Fruit fly (Drosophila melanogaster) whole organism, adult: ENCODE results near the gene twe.

Experiments used
- CG11617 ChIP-seq: fragments of 200-800 bp; sonication (Bioruptor generic); optimal IDR thresholded peaks from 2 replicates; lab custom pipeline; 2017; ENCODE audit warnings: mild to moderate bottlenecking, missing biosample characterization, missing genetic modification reagents, missing genetic modification characterization
- CG12768 ChIP-seq: fragments of 200-800 bp; sonication (Bioruptor generic); optimal IDR thresholded peaks from 2 replicates; lab custom pipeline; 2017; ENCODE audit warnings: missing biosample characterization, missing genetic modification characterization, mild to moderate bottlenecking, moderate library complexity, missing genetic modification reagents
- CG14711 ChIP-seq: fragments of 200-800 bp; sonication (Bioruptor generic); optimal IDR thresholded peaks from 2 replicates; lab custom pipeline; 2018; ENCODE audit warnings: missing biosample characterization, mild to moderate bottlenecking, missing genetic modification characterization, moderate library complexity
- CG1620 ChIP-seq: fragments of 200-800 bp; sonication (Bioruptor generic); optimal IDR thresholded peaks from 2 replicates; lab custom pipeline; 2016; ENCODE audit warnings: missing biosample characterization, missing genetic modification characterization
- CG33017 ChIP-seq: fragments of 200-800 bp; sonication (Bioruptor generic); optimal IDR thresholded peaks from 2 replicates; lab custom pipeline; 2018; ENCODE audit warnings: missing biosample characterization, mild to moderate bottlenecking, missing genetic modification characterization, moderate library complexity
- CG5204 ChIP-seq: fragments of 200-800 bp; sonication (Bioruptor generic); optimal IDR thresholded peaks from 2 replicates; lab custom pipeline; 2016; ENCODE audit warnings: missing biosample characterization, missing genetic modification characterization
- CG7045 ChIP-seq: fragments of 200-800 bp; sonication (Bioruptor generic); optimal IDR thresholded peaks from 2 replicates; lab custom pipeline; 2017; ENCODE audit warnings: missing biosample characterization, mild to moderate bottlenecking, missing genetic modification characterization
- CG7101 ChIP-seq: fragments of 200-800 bp; sonication (Bioruptor generic); optimal IDR thresholded peaks from 2 replicates; lab custom pipeline; 2018; ENCODE audit warnings: missing biosample characterization, mild to moderate bottlenecking, missing genetic modification characterization, moderate library complexity
- Clk ChIP-seq: fragments of 200-800 bp; sonication (Bioruptor generic); optimal IDR thresholded peaks from 2 replicates; lab custom pipeline; 2017; ENCODE audit warnings: missing biosample characterization, missing genetic modification characterization
- Crg-1 ChIP-seq: fragments of 200-800 bp; sonication (Bioruptor generic); optimal IDR thresholded peaks from 2 replicates; lab custom pipeline; 2016; ENCODE audit warnings: missing biosample characterization, missing genetic modification characterization
- Hr96 ChIP-seq: fragments of 200-800 bp; sonication (Bioruptor generic); optimal IDR thresholded peaks from 2 replicates; lab custom pipeline; 2016; ENCODE audit warnings: missing biosample characterization, missing genetic modification characterization
- Mnt ChIP-seq: fragments of 200-800 bp; sonication (Bioruptor generic); optimal IDR thresholded peaks from 2 replicates; lab custom pipeline; 2016; ENCODE audit warnings: missing biosample characterization, mild to moderate bottlenecking, missing genetic modification characterization
- bab1 ChIP-seq: fragments of 200-800 bp; sonication (Bioruptor generic); optimal IDR thresholded peaks from 3 replicates; lab custom pipeline; 2019; ENCODE audit warnings: missing biosample characterization, mild to moderate bottlenecking, missing genetic modification characterization, moderate library complexity
- cic ChIP-seq: fragments of 200-800 bp; sonication (Bioruptor generic); optimal IDR thresholded peaks from 2 replicates; lab custom pipeline; 2017; ENCODE audit warnings: missing biosample characterization, mild to moderate bottlenecking, missing genetic modification characterization, moderate library complexity
- cnc ChIP-seq, 2 experiments: fragments of >200 bp; optimal IDR thresholded peaks; 2 replicates each; lab custom pipeline; 2017
- kay ChIP-seq: fragments of 200-800 bp; sonication (Bioruptor generic); peaks from one replicate; lab custom pipeline; 2016; ENCODE audit warnings: missing biosample characterization, missing genetic modification characterization, borderline replicate concordance
- ovo ChIP-seq: fragments of 200-800 bp; sonication (Bioruptor generic); optimal IDR thresholded peaks from 2 replicates; lab custom pipeline; 2016; ENCODE audit warnings: missing biosample characterization, missing genetic modification characterization
- pad ChIP-seq: fragments of 200-800 bp; sonication (Bioruptor generic); optimal IDR thresholded peaks from 3 replicates; lab custom pipeline; 2017; ENCODE audit warnings: missing biosample characterization, missing genetic modification characterization, mild to moderate bottlenecking, moderate library complexity, missing genetic modification reagents
- tj ChIP-seq: fragments of 200-800 bp; sonication (Bioruptor generic); optimal IDR thresholded peaks from 3 replicates; lab custom pipeline; 2017; ENCODE audit warnings: missing biosample characterization, mild to moderate bottlenecking, missing genetic modification characterization, moderate library complexity
- toe ChIP-seq: fragments of 200-800 bp; sonication (Bioruptor generic); optimal IDR thresholded peaks from 2 replicates; lab custom pipeline; 2016; ENCODE audit warnings: missing biosample characterization, missing genetic modification characterization

twe gene

DNA sequence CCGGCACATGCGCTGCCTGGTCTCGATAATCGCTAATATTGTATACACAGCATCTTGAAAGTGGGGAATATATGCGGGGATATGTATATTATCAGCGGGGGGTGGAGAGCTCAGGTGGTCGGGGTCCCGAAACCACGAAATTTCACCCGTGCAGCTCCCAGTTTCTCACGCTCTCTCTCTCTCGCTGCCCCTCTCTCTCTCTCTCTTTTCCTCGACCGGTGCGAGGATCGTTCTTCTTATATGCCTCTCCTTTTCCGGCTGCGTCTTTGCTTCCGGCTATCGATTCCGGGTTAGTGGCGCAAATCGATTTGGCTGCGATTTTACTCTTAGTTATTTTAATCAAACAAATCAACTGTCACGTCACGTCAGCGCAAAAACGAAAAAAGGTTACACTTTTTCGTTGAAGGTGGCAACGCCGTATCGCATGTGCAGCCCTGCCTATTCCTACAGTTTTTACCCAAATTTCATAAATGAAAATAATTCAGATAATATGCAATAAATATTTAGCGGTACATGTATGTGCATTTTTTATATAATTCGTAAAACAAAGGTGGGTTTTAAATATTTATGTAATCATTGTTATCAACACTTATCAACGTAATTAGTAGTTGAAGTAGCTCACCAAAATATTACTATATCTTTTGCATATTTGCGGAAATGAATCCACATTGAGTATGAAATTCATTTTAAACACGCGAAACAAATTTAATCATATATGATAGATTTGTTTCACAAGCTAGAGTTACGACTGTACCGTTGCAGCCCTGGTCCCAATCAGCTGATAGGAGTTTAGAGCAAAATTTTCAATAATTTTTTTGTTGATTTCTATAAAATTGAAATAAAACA is 38.0 kb upstream of the twe start, which contains the start of the genes heix and CG17328:
Gene heix, minus strand, starts transcription at position 393 of the 846 bp plus-strand sequence.
Gene CG17328, plus strand, starts transcription at position 478 of the 846 bp plus-strand sequence.
- peak; percentile 48 for TF ChIP-seq CG14711
- peak; percentile 27 for TF ChIP-seq cic
- peak; percentile 71 for TF ChIP-seq CG7101
- no peak for TF ChIP-seq toe (GFP tag; lab: Kevin White, UChicago)
- TF ChIP-seq Mnt (GFP tag; lab: Kevin White, UChicago): peak; percentile 57
- TF ChIP-seq Clk (GFP tag; lab: Kevin White, UChicago): peak; percentile 44
- TF ChIP-seq CG5204 (GFP tag; lab: Kevin White, UChicago): no peak
- TF ChIP-seq CG7045 (GFP tag; lab: Kevin White, UChicago): peak; percentile 71
- TF ChIP-seq cnc (optimal IDR thresholded peaks at IDR 0.05; lab: Kevin White, UChicago): no peak
- TF ChIP-seq bab1 (GFP tag; lab: Kevin White, UChicago): peak; percentile 81
- TF ChIP-seq pad: peak; percentile 34
- TF ChIP-seq CG12768: peak; percentile 61
- TF ChIP-seq CG1620 (GFP tag; lab: Kevin White, UChicago): peak; percentile 40
- peak; percentile 68 for TF ChIP-seq Crg-1 (GFP tag; lab: Kevin White, UChicago)
- TF ChIP-seq kay (GFP tag; lab: Kevin White, UChicago): peak; percentile 91
- no peak for TF ChIP-seq Hr96 (GFP tag; lab: Kevin White, UChicago)
- TF ChIP-seq CG11617 (GFP tag; lab: Kevin White, UChicago): peak; percentile 78
- TF ChIP-seq CG33017 (tag; lab: Kevin White, UChicago): peak; percentile 51
- peak; percentile 1 for TF ChIP-seq ovo
- peak; percentile 68 for TF ChIP-seq tj (GFP tag; lab: Kevin White, UChicago)

DNA sequence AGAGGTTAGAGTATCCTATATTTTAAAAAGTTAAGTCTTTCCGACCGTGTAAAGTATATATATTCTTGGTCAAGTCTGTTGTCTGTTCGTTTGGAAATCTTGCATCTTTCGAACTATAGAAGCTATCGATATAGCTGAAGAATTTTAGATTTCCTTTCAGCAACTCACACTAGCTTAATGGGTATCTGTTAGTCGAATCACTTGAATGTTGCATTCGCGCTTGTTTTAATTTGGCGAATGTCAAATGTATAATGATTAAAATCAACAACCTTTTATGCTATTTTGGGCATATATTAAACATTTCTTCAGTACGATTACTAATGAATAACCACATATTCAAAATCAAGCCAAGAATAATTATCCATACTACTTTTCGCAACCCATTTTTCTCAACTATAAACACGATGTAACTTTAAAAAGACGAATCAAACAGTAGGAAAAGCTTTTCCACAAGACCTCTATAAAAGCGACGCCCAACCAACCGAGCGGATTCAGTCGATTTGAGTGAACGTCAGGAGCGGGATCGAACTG is 32.1 kb upstream of the twe start, which contains the start of gene Cyp303a1:
Gene Cyp303a1, plus strand, starts transcription at position 481 of the 531 bp plus-strand sequence.
- TF ChIP-seq tj (GFP tag; lab: Kevin White, UChicago): no peak
- no peak for TF ChIP-seq CG11617 (GFP tag; lab: Kevin White, UChicago)
- TF ChIP-seq CG33017 (tag; lab: Kevin White, UChicago): no peak
- no peak for TF ChIP-seq Mnt (GFP tag; lab: Kevin White, UChicago)
- no peak for TF ChIP-seq CG14711
- TF ChIP-seq ovo: no peak
- TF ChIP-seq toe (GFP tag; lab: Kevin White, UChicago): no peak
- TF ChIP-seq Crg-1 (GFP tag; lab: Kevin White, UChicago): no peak
- TF ChIP-seq bab1 (GFP tag; lab: Kevin White, UChicago): no peak
- no peak for TF ChIP-seq cic
- no peak for TF ChIP-seq CG5204 (GFP tag; lab: Kevin White, UChicago)
- TF ChIP-seq Hr96 (GFP tag; lab: Kevin White, UChicago): no peak
- TF ChIP-seq cnc (optimal IDR thresholded peaks at IDR 0.05; lab: Kevin White, UChicago): no peak
- no peak for TF ChIP-seq CG7045 (GFP tag; lab: Kevin White, UChicago)
- TF ChIP-seq pad: no peak
- no peak for TF ChIP-seq CG7101

DNA sequence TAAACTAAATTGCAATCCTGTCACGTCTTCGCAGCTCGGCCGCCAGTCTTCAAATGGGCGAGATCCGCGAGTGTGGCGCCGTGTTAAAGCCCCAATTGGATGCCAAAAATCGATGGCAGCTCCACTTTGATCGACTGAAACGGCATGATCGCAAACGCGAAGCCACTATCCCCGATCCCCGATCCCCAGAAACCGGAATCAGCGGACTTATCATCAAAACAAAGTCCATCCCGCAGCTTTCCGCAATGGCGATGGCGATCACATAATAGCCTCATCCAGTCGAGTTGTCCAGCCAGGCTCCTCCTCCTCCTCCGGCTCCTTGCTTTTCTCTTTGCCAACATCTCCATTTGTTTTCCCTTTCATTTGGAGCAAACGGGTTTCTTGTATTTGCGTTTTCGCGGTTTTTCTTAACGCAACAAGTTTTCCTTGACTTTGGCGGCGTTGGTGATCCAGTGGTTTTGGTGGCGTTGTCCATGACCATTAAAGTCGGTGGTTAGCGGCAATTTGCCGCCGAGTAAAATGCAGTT is 31.4 kb upstream of the twe start, which contains the start of gene CG13258:
Gene CG13258, minus strand, starts transcription at position 51 of the 527 bp plus-strand sequence.
- no peak for TF ChIP-seq CG12768
- TF ChIP-seq bab1 (GFP tag; lab: Kevin White, UChicago): no peak
- TF ChIP-seq cnc (optimal IDR thresholded peaks at IDR 0.05; lab: Kevin White, UChicago): no peak
- TF ChIP-seq CG14711: no peak

dm6 chr2L:16290984-16291383 is 29.3 kb upstream of the twe start, which contains the start of gene CG17329:
Gene CG17329 (plus strand): TSS chr2L:16291284.
- TF ChIP-seq ovo (no peak), cnc (optimal IDR thresholded peaks at IDR 0.05; lab: Kevin White, UChicago) (no peak), Clk (GFP tag; lab: Kevin White, UChicago) (no peak), CG7101 (no peak)

DNA sequence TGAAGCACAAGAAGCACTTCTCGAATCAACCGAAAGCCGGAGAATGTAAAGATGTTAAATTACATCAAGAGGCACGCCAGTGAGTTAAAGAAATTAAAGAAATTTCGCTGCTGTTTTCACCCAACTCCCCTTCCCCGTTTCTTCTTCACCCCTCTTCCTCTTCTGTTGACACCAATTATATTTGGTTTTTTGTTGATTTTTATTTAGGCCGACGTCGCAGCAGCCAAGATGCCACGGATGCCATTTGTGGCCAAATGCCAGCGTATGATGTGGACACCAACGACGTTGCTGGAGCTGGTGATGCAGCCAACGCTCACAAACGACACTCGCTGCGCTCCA is 26.7 kb upstream of the twe start:
- no peak for TF ChIP-seq pad
- TF ChIP-seq CG11617 (GFP tag; lab: Kevin White, UChicago): no peak
- no peak for TF ChIP-seq CG5204 (GFP tag; lab: Kevin White, UChicago)
- no peak for TF ChIP-seq CG14711
- no peak for TF ChIP-seq CG33017 (tag; lab: Kevin White, UChicago)
- TF ChIP-seq kay (GFP tag; lab: Kevin White, UChicago): no peak
- TF ChIP-seq Hr96 (GFP tag; lab: Kevin White, UChicago): no peak
- no peak for TF ChIP-seq cic
- TF ChIP-seq CG12768: no peak
- TF ChIP-seq bab1 (GFP tag; lab: Kevin White, UChicago): no peak
- no peak for TF ChIP-seq CG1620 (GFP tag; lab: Kevin White, UChicago)
- no peak for TF ChIP-seq toe (GFP tag; lab: Kevin White, UChicago)
- no peak for TF ChIP-seq cnc (optimal IDR thresholded peaks at IDR 0.05; lab: Kevin White, UChicago)
- no peak for TF ChIP-seq Crg-1 (GFP tag; lab: Kevin White, UChicago)
- no peak for TF ChIP-seq tj (GFP tag; lab: Kevin White, UChicago)
- no peak for TF ChIP-seq CG7101
